Worm (Caenorhabditis elegans): Measurements from ENCODE around the gene C56G2.22.

The C56G2.22 gene

ce11 chrIII:6374947-6375415 is 28.7 kb downstream of the C56G2.22 start, which contains the start of the genes rps-13 and nfx-1 (continued):
- TF ChIP-seq D1046.2 (GFP tag; IDR thresholded peaks at IDR 0.05) = peak; percentile 98
- TF ChIP-seq nhr-6 (tag; optimal IDR thresholded peaks at IDR 0.05) = peak; percentile 69
- no peak for TF ChIP-seq Y5F2A.4 (GFP tag; optimal IDR thresholded peaks at IDR 0.05)
- no peak for TF ChIP-seq madf-5 (GFP tag; IDR thresholded peaks at IDR 0.05)
- peak; percentile 76 for TF ChIP-seq ztf-7 (tag; optimal IDR thresholded peaks at IDR 0.05)
- TF ChIP-seq T26A8.4 (GFP tag; IDR thresholded peaks at IDR 0.05) = no peak
- TF ChIP-seq zag-1 (tag; optimal IDR thresholded peaks at IDR 0.05) = no peak
- no peak for TF ChIP-seq saeg-2 (GFP tag; IDR thresholded peaks at IDR 0.05)
- TF ChIP-seq dpl-1 (GFP tag; optimal IDR thresholded peaks at IDR 0.05) = peak; percentile 73
- TF ChIP-seq snpc-4 (tag; optimal IDR thresholded peaks at IDR 0.05) = no peak
- peak; percentile 12 for TF ChIP-seq ceh-28 (tag; optimal IDR thresholded peaks at IDR 0.05)
- peak in 1 of 2 experiments; percentile 48 for TF ChIP-seq mdl-1 (tag; optimal IDR thresholded peaks at IDR 0.05)
- TF ChIP-seq unc-39 (tag; optimal IDR thresholded peaks at IDR 0.05) = no peak
- TF ChIP-seq ZK546.5 (tag; optimal IDR thresholded peaks at IDR 0.05) = no peak
- no peak for TF ChIP-seq lin-29 (GFP tag; IDR thresholded peaks at IDR 0.05)
- TF ChIP-seq set-16 (GFP tag; IDR thresholded peaks at IDR 0.05) = no peak
- TF ChIP-seq zip-2 (tag; optimal IDR thresholded peaks at IDR 0.05) = peak; percentile 99
- TF ChIP-seq nhr-11 (tag; optimal IDR thresholded peaks at IDR 0.05) = peak; percentile 80
- no peak for TF ChIP-seq daf-12 (tag; optimal IDR thresholded peaks at IDR 0.05)
- TF ChIP-seq nhr-48 (tag; optimal IDR thresholded peaks at IDR 0.05) = no peak
- no peak for TF ChIP-seq skn-1 (tag; optimal IDR thresholded peaks at IDR 0.05)
- TF ChIP-seq nhr-10 (tag; optimal IDR thresholded peaks at IDR 0.05) = peak; percentile 41
- TF ChIP-seq fkh-10 (GFP tag; optimal IDR thresholded peaks at IDR 0.05) = peak; percentile 32
- TF ChIP-seq mxl-2 (GFP tag; conservative IDR thresholded peaks at IDR 0.05) = no peak
- TF ChIP-seq Y48G9A.11 (GFP tag; IDR thresholded peaks at IDR 0.05) = no peak
- TF ChIP-seq egl-43 (GFP tag; IDR thresholded peaks at IDR 0.05) = no peak
- no peak for TF ChIP-seq nhr-42 (GFP tag; IDR thresholded peaks at IDR 0.05)
- no peak for TF ChIP-seq jun-1 (tag; optimal IDR thresholded peaks at IDR 0.05)
- TF ChIP-seq lsy-2 (tag; optimal IDR thresholded peaks at IDR 0.05) = peak; percentile 96 to 99
- TF ChIP-seq pha-4 (GFP tag; IDR thresholded peaks at IDR 0.05) = no peak
- TF ChIP-seq pha-4 (tag; optimal IDR thresholded peaks at IDR 0.05) = peak; percentile 97
- TF ChIP-seq dmd-9 (GFP tag; IDR thresholded peaks at IDR 0.05) = no peak
- TF ChIP-seq hlh-30 (tag; optimal IDR thresholded peaks at IDR 0.05; ENCODE audit: insufficient read depth) = peak; percentile 93
- TF ChIP-seq R02D3.7 (tag; optimal IDR thresholded peaks at IDR 0.05) = no peak

- TF ChIP-seq egl-43 (GFP tag; IDR thresholded peaks at IDR 0.05) = no peak
- peak; percentile 4 for TF ChIP-seq dve-1 (tag; optimal IDR thresholded peaks at IDR 0.05; ENCODE audit: insufficient read depth)
- no peak for TF ChIP-seq jun-1 (tag; optimal IDR thresholded peaks at IDR 0.05)
- no peak for TF ChIP-seq unc-130 (GFP tag; optimal IDR thresholded peaks at IDR 0.05)
- TF ChIP-seq hmg-1.1 (GFP tag; IDR thresholded peaks at IDR 0.05) = peak; percentile 54
- TF ChIP-seq unc-62 (GFP tag; optimal IDR thresholded peaks at IDR 0.05 in 1 of 2) = peak in 1 of 2 experiments; percentile 71
- TF ChIP-seq unc-62 (tag; optimal IDR thresholded peaks at IDR 0.05) = no peak
- peak; percentile 75 for TF ChIP-seq hlh-30 (tag; optimal IDR thresholded peaks at IDR 0.05; ENCODE audit: insufficient read depth)
- TF ChIP-seq hif-1 (tag; optimal IDR thresholded peaks at IDR 0.05) = no peak
- no peak for TF ChIP-seq gei-8 (GFP tag; optimal IDR thresholded peaks at IDR 0.05)
- TF ChIP-seq daf-8 (GFP tag; IDR thresholded peaks at IDR 0.05) = no peak
- no peak for TF ChIP-seq ceh-44 (GFP tag; IDR thresholded peaks at IDR 0.05)
- TF ChIP-seq mes-2 (tag; optimal IDR thresholded peaks at IDR 0.05; ENCODE audit: poor library complexity, severe bottlenecking) = peak; percentile 72
- TF ChIP-seq madf-9 (GFP tag; conservative IDR thresholded peaks at IDR 0.05) = no peak
- TF ChIP-seq zfp-3 (GFP tag; conservative IDR thresholded peaks at IDR 0.05) = no peak
- no peak for TF ChIP-seq fkh-10 (GFP tag; optimal IDR thresholded peaks at IDR 0.05)
- no peak for TF ChIP-seq spr-3 (GFP tag; optimal IDR thresholded peaks at IDR 0.05)
- no peak for TF ChIP-seq lin-39 (tag; optimal IDR thresholded peaks at IDR 0.05)
- no peak for TF ChIP-seq F49E8.2 (tag; optimal IDR thresholded peaks at IDR 0.05; ENCODE audit: borderline replicate concordance)
- no peak for TF ChIP-seq D1046.2 (GFP tag; IDR thresholded peaks at IDR 0.05)
- no peak for TF ChIP-seq nhr-42 (GFP tag; IDR thresholded peaks at IDR 0.05)
- TF ChIP-seq madf-5 (GFP tag; IDR thresholded peaks at IDR 0.05) = no peak
- no peak for TF ChIP-seq dmd-9 (GFP tag; IDR thresholded peaks at IDR 0.05)
- no peak for TF ChIP-seq F37D6.2 (tag; optimal IDR thresholded peaks at IDR 0.05)
- no peak for TF ChIP-seq Y105C5A.15 (GFP tag; IDR thresholded peaks at IDR 0.05)
- TF ChIP-seq tag-97 (GFP tag; IDR thresholded peaks at IDR 0.05) = no peak
Measured at ce11 chrIII:6379129-6379528, 32.9 kb downstream of the C56G2.22 start, which contains the start of gene C16A3.6. Gene C16A3.6 (plus strand): TSS chrIII:6379212.

Measured in whole organism, L4 larva.